Worm (Caenorhabditis elegans) whole organism, L3 larva: ENCODE measurements around the gene F46B6.2.

Source experiments
- R02D3.7 ChIP-seq: fragments of 150-350 bp; optimal IDR thresholded peaks from 2 replicates; lab custom pipeline; 2014; ENCODE audit warnings: missing biosample characterization, missing genetic modification characterization
- ZK546.5 ChIP-seq: sonication (generic microtip); optimal IDR thresholded peaks from 2 replicates; lab custom pipeline; 2017; ENCODE audit warnings: missing biosample characterization, missing genetic modification characterization
- aly-2 ChIP-seq: fragments of 150-350 bp; optimal IDR thresholded peaks from 2 replicates; lab custom pipeline; 2014; ENCODE audit warnings: missing biosample characterization, missing genetic modification characterization
- ama-1 ChIP-seq: fragments of 150-350 bp; optimal IDR thresholded peaks from 2 replicates; lab custom pipeline; 2018
- ceh-16 ChIP-seq: sonication (generic microtip); optimal IDR thresholded peaks from 2 replicates; lab custom pipeline; 2017; ENCODE audit warnings: missing biosample characterization, missing genetic modification characterization
- ceh-28 ChIP-seq: fragments of 150-350 bp; optimal IDR thresholded peaks from 2 replicates; lab custom pipeline; 2014; ENCODE audit warnings: missing biosample characterization, missing genetic modification reagents, missing genetic modification characterization
- ceh-82 ChIP-seq: fragments of 150-350 bp; optimal IDR thresholded peaks from 2 replicates; lab custom pipeline; 2014; ENCODE audit warnings: missing biosample characterization, missing genetic modification characterization
- egl-5 ChIP-seq: fragments of 150-350 bp; optimal IDR thresholded peaks from 2 replicates; lab custom pipeline; 2017; ENCODE audit warnings: missing biosample characterization, missing genetic modification reagents, missing genetic modification characterization, inconsistent platforms
- elt-1 ChIP-seq: fragments of 150-350 bp; optimal IDR thresholded peaks from 2 replicates; lab custom pipeline; 2014; ENCODE audit warnings: missing biosample characterization, missing genetic modification characterization
- elt-2 ChIP-seq: sonication (generic microtip); optimal IDR thresholded peaks from 2 replicates; lab custom pipeline; 2016; ENCODE audit warnings: missing genetic modification reagents, mild to moderate bottlenecking, missing genetic modification characterization, missing compliant biosample characterization
- elt-3 ChIP-seq, 3 experiments: fragments of 150-350 bp in 1 of 3; sonication (generic microtip) in 2 of 3; optimal IDR thresholded peaks; 2 replicates in 2 of 3; 4 replicates in 1 of 3; lab custom pipeline; 2014 to 2017; ENCODE audit warnings: missing biosample characterization in 3 of 3, missing genetic modification characterization in 3 of 3
- eor-1 ChIP-seq, 2 experiments: fragments of 150-350 bp; optimal IDR thresholded peaks; 2 replicates each; lab custom pipeline; 2014 to 2018; ENCODE audit warnings: missing biosample characterization in 2 of 2, missing genetic modification characterization in 2 of 2
- fkh-10 ChIP-seq: sonication (generic microtip); optimal IDR thresholded peaks from 2 replicates; lab custom pipeline; 2017; ENCODE audit warnings: missing biosample characterization, missing genetic modification reagents, missing genetic modification characterization
- fos-1 ChIP-seq: fragments of 150-350 bp; optimal IDR thresholded peaks from 2 replicates; lab custom pipeline; 2014; ENCODE audit warnings: missing biosample characterization, missing genetic modification characterization
- jun-1 ChIP-seq: fragments of 150-350 bp; optimal IDR thresholded peaks from 2 replicates; lab custom pipeline; 2014; ENCODE audit warnings: missing biosample characterization, missing genetic modification reagents, missing genetic modification characterization
- lin-15B ChIP-seq: fragments of 150-350 bp; optimal IDR thresholded peaks from 2 replicates; lab custom pipeline; 2014; ENCODE audit warnings: missing biosample characterization, missing genetic modification characterization
- mdl-1 ChIP-seq: fragments of 150-350 bp; optimal IDR thresholded peaks from 2 replicates; lab custom pipeline; 2014; ENCODE audit warnings: missing biosample characterization, missing genetic modification characterization
- nfya-1 ChIP-seq: sonication (generic microtip); optimal IDR thresholded peaks from 2 replicates; lab custom pipeline; 2017; ENCODE audit warnings: missing genetic modification characterization, mild to moderate bottlenecking, missing compliant biosample characterization, antibody characterized with exemption, moderate library complexity; ENCODE audit not compliant: insufficient read depth
- nhr-23 ChIP-seq: fragments of 150-350 bp; optimal IDR thresholded peaks from 2 replicates; lab custom pipeline; 2014; ENCODE audit warnings: missing biosample characterization, missing genetic modification reagents, missing genetic modification characterization
- nhr-237 ChIP-seq: fragments of 150-350 bp; optimal IDR thresholded peaks from 2 replicates; lab custom pipeline; 2014; ENCODE audit warnings: missing biosample characterization, missing genetic modification characterization
- nhr-25 ChIP-seq: sonication (generic microtip); optimal IDR thresholded peaks from 2 replicates; lab custom pipeline; 2017; ENCODE audit warnings: missing biosample characterization, missing genetic modification characterization
- nhr-28 ChIP-seq: fragments of 150-350 bp; optimal IDR thresholded peaks from 2 replicates; lab custom pipeline; 2014; ENCODE audit warnings: missing biosample characterization, missing genetic modification characterization
- nhr-43 ChIP-seq: sonication (generic microtip); optimal IDR thresholded peaks from 2 replicates; lab custom pipeline; 2016; ENCODE audit warnings: mild to moderate bottlenecking, missing genetic modification characterization, missing compliant biosample characterization; ENCODE audit not compliant: poor library complexity, severe bottlenecking
- nhr-67 ChIP-seq: fragments of 150-350 bp; optimal IDR thresholded peaks from 2 replicates; lab custom pipeline; 2014; ENCODE audit warnings: missing biosample characterization, missing genetic modification characterization
- nhr-76 ChIP-seq: fragments of 150-350 bp; sonication (generic microtip); optimal IDR thresholded peaks from 5 replicates; lab custom pipeline; 2014; ENCODE audit warnings: missing biosample characterization, missing genetic modification characterization
- nhr-77 ChIP-seq: fragments of 150-350 bp; optimal IDR thresholded peaks from 2 replicates; lab custom pipeline; 2014; ENCODE audit warnings: missing biosample characterization, missing genetic modification characterization
- pha-4 ChIP-seq: fragments of 150-350 bp; optimal IDR thresholded peaks from 2 replicates; lab custom pipeline; 2014; ENCODE audit warnings: missing biosample characterization, missing genetic modification reagents, missing genetic modification characterization
- sea-2 ChIP-seq: fragments of 150-350 bp; sonication (generic microtip); optimal IDR thresholded peaks from 4 replicates; lab custom pipeline; 2014; ENCODE audit warnings: missing biosample characterization, missing genetic modification reagents, missing genetic modification characterization
- skn-1 ChIP-seq: fragments of 150-350 bp; optimal IDR thresholded peaks from 2 replicates; lab custom pipeline; 2014; ENCODE audit warnings: missing biosample characterization, missing genetic modification characterization
- snpc-4 ChIP-seq: fragments of 150-350 bp; optimal IDR thresholded peaks from 2 replicates; lab custom pipeline; 2014; ENCODE audit warnings: missing biosample characterization, missing genetic modification characterization
- unc-62 ChIP-seq: fragments of 150-350 bp; sonication (generic microtip); optimal IDR thresholded peaks from 4 replicates; lab custom pipeline; 2014; ENCODE audit warnings: missing biosample characterization, missing genetic modification reagents, missing genetic modification characterization
- zag-1 ChIP-seq: fragments of 150-350 bp; optimal IDR thresholded peaks from 2 replicates; lab custom pipeline; 2014; ENCODE audit warnings: missing biosample characterization, missing genetic modification characterization

The F46B6.2 gene

ce11 chrV:9752918-9753317, 19.2 kb upstream of the F46B6.2 start, which contains the start of gene F58E6.6:
Gene F58E6.6, minus strand, starts transcription at chrV:9753018.
- TF ChIP-seq ama-1 (lab: Kevin White, UChicago): no peak
- no peak for TF ChIP-seq nhr-28 (tag; lab: Kevin White, UChicago)
- no peak for TF ChIP-seq nhr-67 (tag; lab: Kevin White, UChicago)
- TF ChIP-seq lin-15B (tag; lab: Kevin White, UChicago): no peak
- TF ChIP-seq mdl-1 (tag; lab: Kevin White, UChicago): no peak
- no peak for TF ChIP-seq ceh-28 (tag; lab: Kevin White, UChicago)
- TF ChIP-seq nhr-76 (tag; lab: Kevin White, UChicago): no peak
- TF ChIP-seq ZK546.5: no peak
- TF ChIP-seq snpc-4 (tag; lab: Kevin White, UChicago): no peak

ce11 chrV:9753554-9753953, 18.5 kb upstream of the F46B6.2 start:
- no peak for TF ChIP-seq ceh-16 (tag; lab: Kevin White, UChicago)
- TF ChIP-seq ama-1 (lab: Kevin White, UChicago): no peak
- TF ChIP-seq zag-1: no peak
- no peak for TF ChIP-seq nhr-25 (tag; lab: Kevin White, UChicago)
- TF ChIP-seq elt-1 (tag; lab: Kevin White, UChicago): no peak
- no peak for TF ChIP-seq pha-4 (tag; lab: Kevin White, UChicago)
- no peak for TF ChIP-seq elt-3 (tag; optimal IDR thresholded peaks at IDR 0.05; lab: Kevin White, UChicago)
- no peak for TF ChIP-seq mdl-1 (tag; lab: Kevin White, UChicago)
- TF ChIP-seq jun-1 (tag; lab: Kevin White, UChicago): no peak
- no peak for TF ChIP-seq nhr-43 (tag; lab: Kevin White, UChicago)
- TF ChIP-seq R02D3.7: no peak

ce11 chrV:9754459-9754858, 17.6 kb upstream of the F46B6.2 start, which contains the start of gene F58E6.5:
Gene F58E6.5, minus strand, starts transcription at chrV:9754559.
- TF ChIP-seq skn-1 (no peak), nhr-23 (tag; lab: Kevin White, UChicago) (no peak), zag-1 (no peak), nhr-76 (tag; lab: Kevin White, UChicago) (no peak), ceh-82 (tag; lab: Kevin White, UChicago) (no peak), ama-1 (lab: Kevin White, UChicago) (no peak), fos-1 (tag; lab: Kevin White, UChicago) (no peak), eor-1 (tag; optimal IDR thresholded peaks at IDR 0.05; lab: Kevin White, UChicago) (no peak), aly-2 (tag; lab: Kevin White, UChicago) (no peak), nfya-1 (no peak), R02D3.7 (no peak), ZK546.5 (no peak), fkh-10 (no peak), elt-2 (tag; lab: Kevin White, UChicago) (no peak), nhr-237 (tag; lab: Kevin White, UChicago) (no peak), sea-2 (GFP tag; lab: Kevin White, UChicago) (no peak), elt-3 (tag; optimal IDR thresholded peaks at IDR 0.05; lab: Kevin White, UChicago) (no peak), nhr-77 (no peak)

- TF ChIP-seq jun-1 (tag; lab: Kevin White, UChicago) (no peak), R02D3.7 (no peak), fos-1 (tag; lab: Kevin White, UChicago) (no peak), nhr-28 (tag; lab: Kevin White, UChicago) (no peak), ama-1 (lab: Kevin White, UChicago) (no peak), unc-62 (GFP tag; lab: Kevin White, UChicago) (no peak)
Measured at ce11 chrV:9755725-9756124, 16.4 kb upstream of the F46B6.2 start, which contains the start of gene F58E6.8. Gene F58E6.8, minus strand, starts transcription at chrV:9755825.

- TF ChIP-seq sea-2 (GFP tag; lab: Kevin White, UChicago) (no peak), egl-5 (no peak), ceh-16 (tag; lab: Kevin White, UChicago) (no peak), pha-4 (tag; lab: Kevin White, UChicago) (no peak), jun-1 (tag; lab: Kevin White, UChicago) (no peak), elt-2 (tag; lab: Kevin White, UChicago) (peak; percentile 85), R02D3.7 (no peak), nhr-43 (tag; lab: Kevin White, UChicago) (no peak), nhr-25 (tag; lab: Kevin White, UChicago) (no peak)
Measured at ce11 chrV:9756242-9756641, 15.8 kb upstream of the F46B6.2 start, which contains the start of gene hrg-3. Gene hrg-3, plus strand, starts transcription at chrV:9756468.
